Fruit fly (Drosophila melanogaster): Measurements from ENCODE around the gene Hsp68.

Gene Hsp68

DNA sequence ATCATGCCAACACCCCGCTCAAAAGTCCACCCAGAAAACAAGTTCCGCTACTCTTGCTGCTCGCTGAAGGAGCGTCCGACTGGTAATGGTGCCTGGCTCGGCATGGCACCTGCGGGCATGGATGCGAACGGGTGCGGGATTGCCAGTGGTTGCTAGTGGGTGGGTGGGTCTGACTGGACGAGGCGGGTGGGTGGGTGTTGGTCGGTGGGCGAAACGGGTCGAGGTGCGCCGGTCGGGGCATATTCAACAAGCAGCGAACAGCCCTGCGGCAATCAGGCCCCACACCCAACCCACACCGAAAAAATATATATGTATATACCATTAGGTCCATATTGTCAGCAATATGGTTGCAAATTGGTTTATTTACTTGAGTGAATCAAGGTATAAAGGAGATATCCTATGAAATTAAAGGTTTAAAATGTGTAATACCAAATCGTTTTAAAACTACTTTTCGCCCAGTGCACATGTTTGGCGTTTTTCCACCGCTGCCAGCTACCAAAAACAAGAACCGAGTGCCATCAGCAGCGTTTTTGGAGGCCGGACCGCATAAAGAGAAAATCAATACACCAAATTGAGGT lies 46.4 kb downstream of the Hsp68 start (continued):
- TF ChIP-seq az2 (GFP tag; optimal IDR thresholded peaks at IDR 0.05) (peak; percentile 41), sr (GFP tag; IDR thresholded peaks at IDR 0.05) (peak; percentile 62; the same call in 1 of the 3 replicates), row (GFP tag; IDR thresholded peaks at IDR 0.05) (peak; percentile 85), sna (GFP tag; IDR thresholded peaks at IDR 0.05; ENCODE audit: partially characterized antibody) (no peak), pzg (GFP tag; optimal IDR thresholded peaks at IDR 0.05) (no peak), CTCF (GFP tag; optimal IDR thresholded peaks at IDR 0.05) (no peak), Camta (GFP tag; optimal IDR thresholded peaks at IDR 0.05) (no peak), unc-4 (GFP tag; IDR thresholded peaks at IDR 0.05; ENCODE audit: partially characterized antibody) (no peak), E2f1 (GFP tag; IDR thresholded peaks at IDR 0.05) (peak; percentile 72), crc (GFP tag; optimal IDR thresholded peaks at IDR 0.05) (no peak), da (GFP tag; optimal IDR thresholded peaks at IDR 0.05) (no peak), crol (GFP tag; IDR thresholded peaks at IDR 0.05) (peak; percentile 66), sima (GFP tag; optimal IDR thresholded peaks at IDR 0.05) (no peak), seq (GFP tag; IDR thresholded peaks at IDR 0.05) (peak; percentile 79), Gsc (GFP tag; IDR thresholded peaks at IDR 0.05) (no peak), Abd-B (GFP tag; optimal IDR thresholded peaks at IDR 0.05) (no peak), CG9817 (tag; optimal IDR thresholded peaks at IDR 0.05) (peak; percentile 53), trh (GFP tag; optimal IDR thresholded peaks at IDR 0.05) (no peak), peb (GFP tag; IDR thresholded peaks at IDR 0.05) (no peak), Doc3 (GFP tag; IDR thresholded peaks at IDR 0.05; ENCODE audit: partially characterized antibody) (no peak), Dek (tag; optimal IDR thresholded peaks at IDR 0.05) (peak; percentile 64), CG12744 (GFP tag; optimal IDR thresholded peaks at IDR 0.05) (no peak), dm (GFP tag; optimal IDR thresholded peaks at IDR 0.05) (no peak), CG4360 (GFP tag; IDR thresholded peaks at IDR 0.05) (no peak), CG10654 (GFP tag; optimal IDR thresholded peaks at IDR 0.05) (no peak), pb (GFP tag; optimal IDR thresholded peaks at IDR 0.05) (no peak), Meics (GFP tag; optimal IDR thresholded peaks at IDR 0.05) (peak; percentile 69), vfl (GFP tag; optimal IDR thresholded peaks at IDR 0.05) (no peak), CG16815 (GFP tag; optimal IDR thresholded peaks at IDR 0.05) (peak; percentile 7), Dip3 (GFP tag; optimal IDR thresholded peaks at IDR 0.05) (no peak), CG34224 (GFP tag; IDR thresholded peaks at IDR 0.05; ENCODE audit: partially characterized antibody) (no peak), croc (GFP tag; conservative IDR thresholded peaks at IDR 0.05) (no peak; the same call in 2 of the 3 replicates), dysf (GFP tag; IDR thresholded peaks at IDR 0.05) (peak; percentile 81), wor (GFP tag; IDR thresholded peaks at IDR 0.05) (no peak), CG33557 (GFP tag; optimal IDR thresholded peaks at IDR 0.05) (no peak), grn (GFP tag; optimal IDR thresholded peaks at IDR 0.05) (no peak), CG15269 (tag; optimal IDR thresholded peaks at IDR 0.05) (peak; percentile 78), CG4424 (GFP tag; optimal IDR thresholded peaks at IDR 0.05) (peak; percentile 33), mld (GFP tag; IDR thresholded peaks at IDR 0.05; ENCODE audit: partially characterized antibody) (no peak), zfh1 (GFP tag; IDR thresholded peaks at IDR 0.05) (peak; percentile 60; the same call in 1 of the 3 replicates), slbo (GFP tag; IDR thresholded peaks at IDR 0.05) (peak; percentile 79), E2f2 (GFP tag; IDR thresholded peaks at IDR 0.05) (peak; percentile 47; the same call in 1 of the 2 replicates), Ravus (GFP tag; IDR thresholded peaks at IDR 0.05) (peak; percentile 36), pho (GFP tag; optimal IDR thresholded peaks at IDR 0.05) (no peak), CG6765 (GFP tag; optimal IDR thresholded peaks at IDR 0.05) (no peak), MBD-R2 (GFP tag; IDR thresholded peaks at IDR 0.05) (peak; percentile 32; the same call in 1 of the 2 replicates), ac (GFP tag; optimal IDR thresholded peaks at IDR 0.05) (no peak), tup (GFP tag; optimal IDR thresholded peaks at IDR 0.05) (no peak), CHES-1-like (GFP tag; optimal IDR thresholded peaks at IDR 0.05) (peak; percentile 16), MESR4 (GFP tag; optimal IDR thresholded peaks at IDR 0.05) (no peak), CG1024 (GFP tag; IDR thresholded peaks at IDR 0.05) (no peak), eve (GFP tag; optimal IDR thresholded peaks at IDR 0.05) (peak in 1 of 2 experiments; percentile 73)

All from whole organism, embryonic.